Fruit fly (Drosophila melanogaster) whole organism, adult: ENCODE data around the gene Arp5.
A peak's percentile ranks its signal among the peaks of the same experiment; 100 is the strongest.

Experiments used
- CG11617 ChIP-seq: fragments of 200-800 bp; sonication (Bioruptor generic); optimal IDR thresholded peaks from 2 replicates; lab custom pipeline; 2017; ENCODE audit warnings: mild to moderate bottlenecking, missing biosample characterization, missing genetic modification reagents, missing genetic modification characterization
- CG12768 ChIP-seq: fragments of 200-800 bp; sonication (Bioruptor generic); optimal IDR thresholded peaks from 2 replicates; lab custom pipeline; 2017; ENCODE audit warnings: missing biosample characterization, missing genetic modification characterization, mild to moderate bottlenecking, moderate library complexity, missing genetic modification reagents
- CG14711 ChIP-seq: fragments of 200-800 bp; sonication (Bioruptor generic); optimal IDR thresholded peaks from 2 replicates; lab custom pipeline; 2018; ENCODE audit warnings: missing biosample characterization, mild to moderate bottlenecking, missing genetic modification characterization, moderate library complexity
- CG1620 ChIP-seq: fragments of 200-800 bp; sonication (Bioruptor generic); optimal IDR thresholded peaks from 2 replicates; lab custom pipeline; 2016; ENCODE audit warnings: missing biosample characterization, missing genetic modification characterization
- CG33017 ChIP-seq: fragments of 200-800 bp; sonication (Bioruptor generic); optimal IDR thresholded peaks from 2 replicates; lab custom pipeline; 2018; ENCODE audit warnings: missing biosample characterization, mild to moderate bottlenecking, missing genetic modification characterization, moderate library complexity
- CG5204 ChIP-seq: fragments of 200-800 bp; sonication (Bioruptor generic); optimal IDR thresholded peaks from 2 replicates; lab custom pipeline; 2016; ENCODE audit warnings: missing biosample characterization, missing genetic modification characterization
- CG7045 ChIP-seq: fragments of 200-800 bp; sonication (Bioruptor generic); optimal IDR thresholded peaks from 2 replicates; lab custom pipeline; 2017; ENCODE audit warnings: missing biosample characterization, mild to moderate bottlenecking, missing genetic modification characterization
- CG7101 ChIP-seq: fragments of 200-800 bp; sonication (Bioruptor generic); optimal IDR thresholded peaks from 2 replicates; lab custom pipeline; 2018; ENCODE audit warnings: missing biosample characterization, mild to moderate bottlenecking, missing genetic modification characterization, moderate library complexity
- Clk ChIP-seq: fragments of 200-800 bp; sonication (Bioruptor generic); optimal IDR thresholded peaks from 2 replicates; lab custom pipeline; 2017; ENCODE audit warnings: missing biosample characterization, missing genetic modification characterization
- Crg-1 ChIP-seq: fragments of 200-800 bp; sonication (Bioruptor generic); optimal IDR thresholded peaks from 2 replicates; lab custom pipeline; 2016; ENCODE audit warnings: missing biosample characterization, missing genetic modification characterization
- Hr96 ChIP-seq: fragments of 200-800 bp; sonication (Bioruptor generic); optimal IDR thresholded peaks from 2 replicates; lab custom pipeline; 2016; ENCODE audit warnings: missing biosample characterization, missing genetic modification characterization
- Mnt ChIP-seq: fragments of 200-800 bp; sonication (Bioruptor generic); optimal IDR thresholded peaks from 2 replicates; lab custom pipeline; 2016; ENCODE audit warnings: missing biosample characterization, mild to moderate bottlenecking, missing genetic modification characterization
- bab1 ChIP-seq: fragments of 200-800 bp; sonication (Bioruptor generic); optimal IDR thresholded peaks from 3 replicates; lab custom pipeline; 2019; ENCODE audit warnings: missing biosample characterization, mild to moderate bottlenecking, missing genetic modification characterization, moderate library complexity
- cic ChIP-seq: fragments of 200-800 bp; sonication (Bioruptor generic); optimal IDR thresholded peaks from 2 replicates; lab custom pipeline; 2017; ENCODE audit warnings: missing biosample characterization, mild to moderate bottlenecking, missing genetic modification characterization, moderate library complexity
- cnc ChIP-seq, 2 experiments: fragments of >200 bp; optimal IDR thresholded peaks; 2 replicates each; lab custom pipeline; 2017
- kay ChIP-seq: fragments of 200-800 bp; sonication (Bioruptor generic); peaks from one replicate; lab custom pipeline; 2016; ENCODE audit warnings: missing biosample characterization, missing genetic modification characterization, borderline replicate concordance
- ovo ChIP-seq: fragments of 200-800 bp; sonication (Bioruptor generic); optimal IDR thresholded peaks from 2 replicates; lab custom pipeline; 2016; ENCODE audit warnings: missing biosample characterization, missing genetic modification characterization
- pad ChIP-seq: fragments of 200-800 bp; sonication (Bioruptor generic); optimal IDR thresholded peaks from 3 replicates; lab custom pipeline; 2017; ENCODE audit warnings: missing biosample characterization, missing genetic modification characterization, mild to moderate bottlenecking, moderate library complexity, missing genetic modification reagents
- tj ChIP-seq: fragments of 200-800 bp; sonication (Bioruptor generic); optimal IDR thresholded peaks from 3 replicates; lab custom pipeline; 2017; ENCODE audit warnings: missing biosample characterization, mild to moderate bottlenecking, missing genetic modification characterization, moderate library complexity
- toe ChIP-seq: fragments of 200-800 bp; sonication (Bioruptor generic); optimal IDR thresholded peaks from 2 replicates; lab custom pipeline; 2016; ENCODE audit warnings: missing biosample characterization, missing genetic modification characterization

Gene Arp5

DNA sequence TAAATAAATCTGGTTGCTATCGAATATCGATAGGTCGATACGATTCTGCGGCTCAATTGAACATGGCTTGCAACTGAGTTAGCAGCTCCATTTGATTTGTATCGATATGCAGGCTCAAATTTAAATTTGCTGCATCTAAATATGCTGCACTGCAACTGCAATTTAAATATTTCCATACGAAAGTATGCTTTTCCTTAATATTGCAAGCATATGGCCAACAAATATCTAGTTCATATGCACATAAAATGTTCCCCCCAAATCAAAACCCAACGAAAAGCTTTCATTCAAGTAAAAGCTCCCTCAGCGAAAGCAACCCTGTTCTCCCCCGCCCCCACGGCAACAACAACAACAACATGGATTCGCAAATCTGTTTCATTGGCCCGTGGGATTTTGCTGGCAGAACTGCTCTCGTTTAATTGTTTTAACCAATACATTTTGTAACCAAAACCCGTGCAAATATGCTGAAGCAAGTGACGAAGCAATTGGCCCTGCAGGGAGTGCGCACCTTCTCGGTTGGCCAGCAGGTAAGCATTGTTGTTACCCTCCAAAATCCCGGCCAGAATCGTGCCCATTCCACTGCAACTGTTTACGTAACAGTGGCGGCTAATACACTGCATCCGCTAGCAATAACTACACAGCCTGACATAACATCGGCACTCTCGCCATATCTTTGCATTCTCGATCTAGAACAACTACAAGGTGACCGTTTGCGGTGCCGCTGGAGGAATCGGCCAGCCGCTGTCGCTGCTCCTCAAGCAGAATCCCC lies 40.9 kb downstream of the Arp5 start, which contains the start of the genes CG7168 and Mdh2:
CG7168 (minus strand) TSS at position 40 of the 766 bp plus-strand sequence.
Mdh2 (plus strand) TSS at position 354 of the 766 bp plus-strand sequence.
- TF ChIP-seq bab1 (GFP tag; lab: Kevin White, UChicago), result peak; percentile 35
- TF ChIP-seq cic (GFP tag; lab: Kevin White, UChicago), result no peak
- TF ChIP-seq toe, result no peak
- no peak for TF ChIP-seq Crg-1 (GFP tag; lab: Kevin White, UChicago)
- TF ChIP-seq CG7045 (GFP tag; lab: Kevin White, UChicago), result no peak
- TF ChIP-seq cnc (optimal IDR thresholded peaks at IDR 0.05; lab: Kevin White, UChicago), result no peak
- peak; percentile 30 for TF ChIP-seq CG11617 (GFP tag; lab: Kevin White, UChicago)
- TF ChIP-seq CG7101 (tag; lab: Kevin White, UChicago), result no peak
- TF ChIP-seq CG5204 (GFP tag; lab: Kevin White, UChicago), result no peak
- peak; percentile 28 for TF ChIP-seq tj (GFP tag; lab: Kevin White, UChicago)
- no peak for TF ChIP-seq Hr96 (GFP tag; lab: Kevin White, UChicago)
- TF ChIP-seq Clk (GFP tag; lab: Kevin White, UChicago), result no peak
- TF ChIP-seq CG14711 (tag; lab: Kevin White, UChicago), result peak; percentile 90
- peak; percentile 4 for TF ChIP-seq pad (GFP tag; lab: Kevin White, UChicago)
- peak; percentile 35 for TF ChIP-seq Mnt (GFP tag; lab: Kevin White, UChicago)
- TF ChIP-seq CG1620 (GFP tag; lab: Kevin White, UChicago), result no peak
- no peak for TF ChIP-seq ovo
- no peak for TF ChIP-seq kay (GFP tag; lab: Kevin White, UChicago)
- peak; percentile 49 for TF ChIP-seq CG12768
- no peak for TF ChIP-seq CG33017

dm6 chr3R:18226809-18227157 lies 41.5 kb downstream of the Arp5 start:
- TF ChIP-seq Clk (GFP tag; lab: Kevin White, UChicago) (no peak), CG7101 (tag; lab: Kevin White, UChicago) (no peak), CG14711 (tag; lab: Kevin White, UChicago) (no peak), tj (GFP tag; lab: Kevin White, UChicago) (no peak), CG12768 (no peak), Mnt (GFP tag; lab: Kevin White, UChicago) (no peak), cic (GFP tag; lab: Kevin White, UChicago) (no peak), bab1 (GFP tag; lab: Kevin White, UChicago) (no peak), CG5204 (GFP tag; lab: Kevin White, UChicago) (no peak), CG11617 (GFP tag; lab: Kevin White, UChicago) (no peak), pad (GFP tag; lab: Kevin White, UChicago) (no peak), kay (GFP tag; lab: Kevin White, UChicago) (no peak), ovo (no peak), Hr96 (GFP tag; lab: Kevin White, UChicago) (no peak), CG7045 (GFP tag; lab: Kevin White, UChicago) (no peak), toe (no peak), cnc (optimal IDR thresholded peaks at IDR 0.05; lab: Kevin White, UChicago) (no peak), Crg-1 (GFP tag; lab: Kevin White, UChicago) (no peak)

- TF ChIP-seq CG1620 (GFP tag; lab: Kevin White, UChicago) (no peak), bab1 (GFP tag; lab: Kevin White, UChicago) (no peak), tj (GFP tag; lab: Kevin White, UChicago) (no peak), toe (no peak), CG7101 (tag; lab: Kevin White, UChicago) (no peak), kay (GFP tag; lab: Kevin White, UChicago) (no peak), Crg-1 (GFP tag; lab: Kevin White, UChicago) (no peak), cnc (optimal IDR thresholded peaks at IDR 0.05; lab: Kevin White, UChicago) (no peak), Mnt (GFP tag; lab: Kevin White, UChicago) (no peak), CG7045 (GFP tag; lab: Kevin White, UChicago) (no peak)
Measured at dm6 chr3R:18227385-18227784, 42.1 kb downstream of the Arp5 start.

DNA sequence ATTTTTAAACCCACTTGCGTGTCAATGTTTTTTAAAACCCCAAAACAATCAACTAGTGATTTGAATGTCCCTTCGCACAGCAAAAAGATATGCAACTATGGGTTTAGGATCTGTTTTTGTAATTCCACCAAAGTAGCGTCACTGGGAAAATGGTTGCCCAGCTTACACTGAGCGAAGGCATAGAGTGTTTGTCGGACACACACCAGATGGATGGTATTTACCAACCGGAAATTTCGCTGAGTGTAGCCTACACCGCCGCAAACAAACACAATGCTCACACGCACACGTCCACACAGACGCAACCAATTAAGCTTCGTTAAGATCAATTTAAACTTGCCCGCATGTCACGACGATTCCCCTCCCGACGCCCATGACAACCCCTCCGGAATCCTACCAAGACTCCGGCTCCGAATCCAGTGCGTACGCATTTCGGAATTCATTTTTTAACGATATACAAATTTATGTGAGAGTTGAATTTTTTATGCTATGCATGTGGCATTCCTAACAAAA lies 43.5 kb downstream of the Arp5 start:
- TF ChIP-seq CG12768 (peak; percentile 40), CG7101 (tag; lab: Kevin White, UChicago) (no peak)

dm6 chr3R:18230229-18230628 lies 44.9 kb downstream of the Arp5 start:
- TF ChIP-seq cic (GFP tag; lab: Kevin White, UChicago) (peak; percentile 16), Hr96 (GFP tag; lab: Kevin White, UChicago) (no peak)

DNA sequence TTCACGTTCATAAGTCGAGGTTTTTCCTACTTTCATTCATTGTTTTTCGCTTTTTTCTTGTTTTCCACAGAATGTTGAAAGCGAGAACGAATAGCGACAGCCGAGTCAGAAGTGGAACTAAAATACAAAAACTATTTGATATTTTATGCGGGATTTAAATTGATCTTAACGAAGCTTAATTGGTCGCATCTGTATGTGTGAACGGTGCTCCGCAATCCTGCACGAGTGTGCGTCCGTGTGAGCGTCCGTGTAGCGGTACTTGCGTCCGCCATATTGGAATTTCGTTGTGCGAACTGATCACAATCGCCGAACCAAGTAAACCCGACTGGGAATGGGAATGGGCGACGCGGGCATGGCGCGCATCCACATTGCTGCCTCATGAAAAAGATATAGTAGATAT lies 46.9 kb downstream of the Arp5 start:
- TF ChIP-seq CG1620 (GFP tag; lab: Kevin White, UChicago) (no peak), toe (no peak), tj (GFP tag; lab: Kevin White, UChicago) (no peak), pad (GFP tag; lab: Kevin White, UChicago) (no peak), CG7101 (tag; lab: Kevin White, UChicago) (no peak), Mnt (GFP tag; lab: Kevin White, UChicago) (no peak), Clk (GFP tag; lab: Kevin White, UChicago) (no peak), Hr96 (GFP tag; lab: Kevin White, UChicago) (no peak), kay (GFP tag; lab: Kevin White, UChicago) (no peak), CG7045 (GFP tag; lab: Kevin White, UChicago) (no peak)
